Fruit fly (Drosophila melanogaster) whole organism, wandering third instar larva: ENCODE results near the gene Sclp.

Experiments used
- Abd-B ChIP-seq: fragments of >200 bp; optimal IDR thresholded peaks from 2 replicates; lab custom pipeline; 2017; ENCODE audit warnings: missing biosample characterization, missing genetic modification characterization
- Dif ChIP-seq: fragments of 200-275, 200-300 bp; sonication (Bioruptor generic); optimal IDR thresholded peaks from 2 replicates; lab custom pipeline; 2018; ENCODE audit warnings: missing biosample characterization, missing genetic modification characterization; ENCODE audit not compliant: partially characterized antibody
- Hr83 ChIP-seq: fragments of 200-300 bp; sonication (Bioruptor generic); optimal IDR thresholded peaks from 2 replicates; lab custom pipeline; 2016; ENCODE audit warnings: missing biosample characterization, mild to moderate bottlenecking, missing genetic modification characterization, moderate library complexity; ENCODE audit not compliant: poor library complexity, severe bottlenecking
- br ChIP-seq: fragments of 200-800 bp; sonication (Bioruptor generic); optimal IDR thresholded peaks from 2 replicates; lab custom pipeline; 2016; ENCODE audit warnings: missing biosample characterization, missing genetic modification characterization
- pan ChIP-seq: fragments of >200 bp; optimal IDR thresholded peaks from 2 replicates; lab custom pipeline; 2017
- usp ChIP-seq: fragments of >200 bp; optimal IDR thresholded peaks from 2 replicates; lab custom pipeline; 2017; ENCODE audit warnings: missing biosample characterization, missing genetic modification characterization

DNA sequence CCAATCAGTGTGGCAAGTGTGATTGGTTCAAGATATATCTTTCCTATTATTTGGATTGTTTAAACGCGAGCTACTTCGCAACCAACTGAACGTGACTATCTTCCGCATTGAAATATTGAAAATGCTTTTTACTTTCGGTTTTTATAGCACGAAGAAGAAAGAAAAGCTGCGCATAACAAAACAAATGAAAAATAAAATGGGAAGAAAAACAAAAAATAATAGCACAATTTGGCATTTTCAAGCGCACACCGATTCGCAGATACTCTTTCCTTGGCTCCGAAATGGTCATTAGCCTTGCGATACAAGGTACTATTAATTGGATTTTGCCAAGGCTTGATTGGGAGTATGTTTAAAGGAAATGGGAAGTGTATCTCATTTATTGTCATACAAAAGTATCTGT, at the start of gene Sclp:
- TF ChIP-seq Hr83 = no peak
- no peak for TF ChIP-seq Abd-B (GFP tag; lab: Kevin White, UChicago)
- no peak for TF ChIP-seq Dif (GFP tag; lab: Kevin White, UChicago)
- TF ChIP-seq usp (GFP tag; lab: Kevin White, UChicago) = no peak
- no peak for TF ChIP-seq br (GFP tag; lab: Kevin White, UChicago)
- TF ChIP-seq pan (lab: Kevin White, UChicago) = no peak
